Worm (Caenorhabditis elegans) whole organism, L4/young adult: ENCODE results near the gene set-2.

Experiments
- W03F9.2 ChIP-seq: fragments of 150-350 bp; optimal IDR thresholded peaks from 2 replicates; lab custom pipeline; 2014; ENCODE audit warnings: missing biosample characterization, missing genetic modification characterization
- dao-5 ChIP-seq: sonication (generic microtip); optimal IDR thresholded peaks from 2 replicates; lab custom pipeline; 2016; ENCODE audit warnings: missing genotype, missing genetic modification characterization, moderate library complexity, missing compliant biosample characterization

ce11 chrIII:4879445-4879844, 50.6 kb downstream of the set-2 start, which contains the start of gene C35D10.1:
- no peak for TF ChIP-seq dao-5
- no peak for TF ChIP-seq W03F9.2 (tag; lab: Kevin White, UChicago)
